Worm (Caenorhabditis elegans) whole organism, mixed stage, embryonic: Measurements from ENCODE around the gene uncp-18.

Experiments used
- ceh-39 ChIP-seq: fragments of 150-350 bp; optimal IDR thresholded peaks from 2 replicates; lab custom pipeline; 2014; ENCODE audit warnings: missing biosample characterization, missing genetic modification characterization
- elt-3 ChIP-seq: fragments of 150-350 bp; optimal IDR thresholded peaks from 2 replicates; lab custom pipeline; 2014; ENCODE audit warnings: missing biosample characterization, missing genetic modification characterization
- nhr-28 ChIP-seq: fragments of 150-350 bp; optimal IDR thresholded peaks from 2 replicates; lab custom pipeline; 2014; ENCODE audit warnings: missing biosample characterization, missing genetic modification characterization
- nhr-76 ChIP-seq: sonication (generic microtip); optimal IDR thresholded peaks from 2 replicates; lab custom pipeline; 2017; ENCODE audit warnings: missing biosample characterization, missing genetic modification characterization
- pha-4 ChIP-seq: fragments of 150-350 bp; optimal IDR thresholded peaks from 2 replicates; lab custom pipeline; 2018; ENCODE audit warnings: missing biosample characterization, missing genetic modification reagents, missing genetic modification characterization
- snpc-4 ChIP-seq: fragments of 150-350 bp; optimal IDR thresholded peaks from 2 replicates; lab custom pipeline; 2014; ENCODE audit warnings: missing biosample characterization, missing genetic modification characterization
- tbx-8 ChIP-seq: fragments of 200-800 bp; sonication (Bioruptor generic); optimal IDR thresholded peaks from 2 replicates; lab custom pipeline; 2018; ENCODE audit warnings: mild to moderate bottlenecking, missing genetic modification characterization, moderate library complexity, missing compliant biosample characterization
- unc-39 ChIP-seq: fragments of 150-350 bp; optimal IDR thresholded peaks from 2 replicates; lab custom pipeline; 2014; ENCODE audit warnings: missing biosample characterization, missing genetic modification characterization
- ztf-11 ChIP-seq: fragments of 150-350 bp; optimal IDR thresholded peaks from 2 replicates; lab custom pipeline; 2014; ENCODE audit warnings: missing biosample characterization, missing genetic modification characterization

DNA sequence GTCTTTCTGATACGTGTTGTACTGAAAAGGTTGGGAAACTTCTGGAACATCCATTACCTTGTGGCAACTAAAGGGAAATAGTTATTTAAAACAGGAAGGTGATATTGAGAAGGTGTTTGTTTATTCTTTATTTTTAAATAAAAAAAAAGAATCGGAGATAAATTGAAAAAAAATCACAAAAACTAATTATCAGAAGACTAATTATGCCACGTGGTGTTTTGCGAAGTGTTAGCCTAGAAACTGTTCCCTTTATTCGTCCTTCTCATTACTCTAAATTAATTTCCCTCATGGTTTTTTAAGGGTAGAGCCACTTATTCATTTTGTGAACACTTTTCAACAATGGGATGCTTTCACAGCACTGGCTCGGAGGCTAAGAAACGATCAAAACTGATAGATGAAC is 11.0 kb downstream of the uncp-18 start, which contains the start of gene gpa-4:
- TF ChIP-seq unc-39 (tag; lab: Kevin White, UChicago) (no peak), snpc-4 (no peak), elt-3 (tag; lab: Kevin White, UChicago) (no peak), ceh-39 (tag; lab: Kevin White, UChicago) (no peak), nhr-28 (tag; lab: Kevin White, UChicago) (no peak), tbx-8 (GFP tag; lab: Kevin White, UChicago) (no peak), pha-4 (tag; lab: Kevin White, UChicago) (no peak), ztf-11 (tag; lab: Kevin White, UChicago) (no peak), nhr-76 (tag; lab: Kevin White, UChicago) (no peak)
